Worm (Caenorhabditis elegans) whole organism, L3 larva: Measurements from ENCODE around the gene denn-4.

Source experiments
- nhr-11 ChIP-seq: fragments of 150-350 bp; optimal IDR thresholded peaks from 2 replicates; lab custom pipeline; 2014; ENCODE audit warnings: missing biosample characterization, missing genetic modification characterization
- nhr-28 ChIP-seq: fragments of 150-350 bp; optimal IDR thresholded peaks from 2 replicates; lab custom pipeline; 2014; ENCODE audit warnings: missing biosample characterization, missing genetic modification characterization
- pqm-1 ChIP-seq: fragments of 150-350 bp; optimal IDR thresholded peaks from 2 replicates; lab custom pipeline; 2017; ENCODE audit warnings: missing biosample characterization, missing genetic modification characterization, inconsistent platforms
- unc-39 ChIP-seq: sonication (generic microtip); optimal IDR thresholded peaks from 4 replicates; lab custom pipeline; 2017; ENCODE audit warnings: missing biosample characterization, missing genetic modification characterization

DNA sequence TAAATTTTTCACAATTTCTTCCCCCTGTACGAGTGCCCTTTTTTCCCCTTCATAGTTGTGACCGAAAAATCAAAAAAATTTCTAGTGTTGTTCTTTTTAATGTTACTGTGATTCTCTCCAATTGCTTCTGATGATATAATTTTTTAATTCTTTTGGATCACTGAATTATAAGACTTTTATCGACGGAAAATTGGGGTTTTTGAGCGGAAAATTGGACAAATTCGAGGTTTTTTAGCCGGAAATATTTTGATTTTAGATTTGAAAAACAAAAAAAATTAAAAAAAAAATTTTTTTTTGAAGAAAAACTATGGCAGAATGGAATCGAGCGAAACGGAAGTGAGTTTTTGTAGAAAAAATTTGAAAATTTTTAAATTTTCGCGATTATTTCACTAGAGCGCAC lies 24.1 kb downstream of the denn-4 start, which contains the start of gene tsen-54:
- TF ChIP-seq unc-39 (tag; lab: Kevin White, UChicago) (no peak), nhr-28 (tag; lab: Kevin White, UChicago) (no peak), nhr-11 (tag; lab: Kevin White, UChicago) (no peak), pqm-1 (tag; lab: Kevin White, UChicago) (no peak)
